Fruit fly (Drosophila melanogaster): Measurements from ENCODE around the gene kuz.

Gene kuz

dm6 chr2L:13512182-13513032 lies 37.5 kb upstream of the kuz start (continued):
- TF ChIP-seq CG10267 (tag; optimal IDR thresholded peaks at IDR 0.05) (no peak), HLH3B (GFP tag; IDR thresholded peaks at IDR 0.05) (peak; percentile 55), fru (optimal IDR thresholded peaks at IDR 0.05) (no peak), HLH54F (GFP tag; optimal IDR thresholded peaks at IDR 0.05) (peak; percentile 10), kah (GFP tag; optimal IDR thresholded peaks at IDR 0.05) (no peak), CG13894 (tag; optimal IDR thresholded peaks at IDR 0.05) (no peak), her (GFP tag; optimal IDR thresholded peaks at IDR 0.05) (peak; percentile 6), Asciz (GFP tag; optimal IDR thresholded peaks at IDR 0.05) (no peak), CG9609 (GFP tag; optimal IDR thresholded peaks at IDR 0.05) (no peak), CG11560 (tag; IDR thresholded peaks at IDR 0.05) (no peak)

- TF ChIP-seq kni (GFP tag; optimal IDR thresholded peaks at IDR 0.05): no peak
- no peak for TF ChIP-seq CG42726 (GFP tag; IDR thresholded peaks at IDR 0.05; ENCODE audit: partially characterized antibody)
- TF ChIP-seq gsb (GFP tag; IDR thresholded peaks at IDR 0.05): no peak
- TF ChIP-seq tll (GFP tag; optimal IDR thresholded peaks at IDR 0.05): no peak
- peak; percentile 34 for TF ChIP-seq chn (GFP tag; optimal IDR thresholded peaks at IDR 0.05)
- TF ChIP-seq Scr (GFP tag; IDR thresholded peaks at IDR 0.05; ENCODE audit: partially characterized antibody): 0 out of 2 replicates have a peak, but pooled peaks have one; percentile 6
- 0 out of 2 replicates have a peak, but pooled peaks have one; percentile 8 for TF ChIP-seq klu (GFP tag; IDR thresholded peaks at IDR 0.05)
- TF ChIP-seq peb (GFP tag; IDR thresholded peaks at IDR 0.05): no peak
- peak; percentile 71 for TF ChIP-seq sens (GFP tag)
- peak; percentile 95 for TF ChIP-seq CG4360 (GFP tag; IDR thresholded peaks at IDR 0.05)
- TF ChIP-seq cad (GFP tag; optimal IDR thresholded peaks at IDR 0.05): no peak
- 0 out of 3 replicates have a peak, but pooled peaks have one; percentile 7 for TF ChIP-seq knrl (GFP tag; IDR thresholded peaks at IDR 0.05; ENCODE audit: partially characterized antibody)
- TF ChIP-seq crol (GFP tag; IDR thresholded peaks at IDR 0.05): no peak
- no peak for TF ChIP-seq nmo (GFP tag; optimal IDR thresholded peaks at IDR 0.05)
- peak; percentile 76 for TF ChIP-seq Med (GFP tag)
- 0 out of 4 replicates have a peak, but pooled peaks have one; percentile 49 for TF ChIP-seq Dll (GFP tag; IDR thresholded peaks at IDR 0.05; ENCODE audit: partially characterized antibody)
- no peak for TF ChIP-seq CoRest (tag; optimal IDR thresholded peaks at IDR 0.05)
- TF ChIP-seq unc-4 (GFP tag; IDR thresholded peaks at IDR 0.05; ENCODE audit: partially characterized antibody): 0 out of 2 replicates have a peak, but pooled peaks have one; percentile 12
- 0 out of 2 replicates have a peak, but pooled peaks have one; percentile 29 for TF ChIP-seq CG10959 (GFP tag; IDR thresholded peaks at IDR 0.05)
- TF ChIP-seq Gsc (GFP tag; IDR thresholded peaks at IDR 0.05): no peak
These were observed 37.0 kb upstream of the kuz start for dm6 chr2L:13513033-13513330.

- 0 out of 2 replicates have a peak, but pooled peaks have one; percentile 19 for TF ChIP-seq Oaz (GFP tag; IDR thresholded peaks at IDR 0.05)
- peak; percentile 74 for TF ChIP-seq CG7556 (GFP tag; optimal IDR thresholded peaks at IDR 0.05)
- no peak for TF ChIP-seq CG1647 (GFP tag; optimal IDR thresholded peaks at IDR 0.05)
- peak; percentile 39 for TF ChIP-seq fd3F (GFP tag; optimal IDR thresholded peaks at IDR 0.05)
- no peak for TF ChIP-seq Sry-β (GFP tag; optimal IDR thresholded peaks at IDR 0.05)
- TF ChIP-seq dati (GFP tag; IDR thresholded peaks at IDR 0.05): no peak
- peak; percentile 68 for TF ChIP-seq kay (GFP tag; optimal IDR thresholded peaks at IDR 0.05)
- peak; percentile 48; the same call in 1 of the 2 replicates for TF ChIP-seq ara (GFP tag; IDR thresholded peaks at IDR 0.05)
- TF ChIP-seq tio (GFP tag; optimal IDR thresholded peaks at IDR 0.05): peak; percentile 53
- TF ChIP-seq CG12071 (GFP tag; optimal IDR thresholded peaks at IDR 0.05): peak; percentile 38
- TF ChIP-seq cad (GFP tag; optimal IDR thresholded peaks at IDR 0.05): no peak
- peak; percentile 72 for TF ChIP-seq gro (GFP tag; optimal IDR thresholded peaks at IDR 0.05)
- TF ChIP-seq CG7928 (GFP tag; optimal IDR thresholded peaks at IDR 0.05): no peak
- TF ChIP-seq Meics (GFP tag; optimal IDR thresholded peaks at IDR 0.05): peak; percentile 58
- TF ChIP-seq Awh (GFP tag; IDR thresholded peaks at IDR 0.05): 0 out of 2 replicates have a peak, but pooled peaks have one; percentile 38
- TF ChIP-seq CG30403 (GFP tag; optimal IDR thresholded peaks at IDR 0.05): peak; percentile 77
- peak; percentile 51 for TF ChIP-seq CG15479 (GFP tag; optimal IDR thresholded peaks at IDR 0.05)
These were observed 36.3 kb upstream of the kuz start for dm6 chr2L:13513331-13514261.
